Fruit fly (Drosophila melanogaster) whole organism, embryonic: ENCODE results near the gene ATPsynepsilonL.

Experiments used
- CG10209 ChIP-seq: fragments of 200-800 bp; sonication (Bioruptor generic); optimal IDR thresholded peaks from 3 replicates; lab custom pipeline; 2017; ENCODE audit warnings: missing biosample characterization, mild to moderate bottlenecking, missing genetic modification characterization, missing genetic modification reagents
- CG10959 ChIP-seq: fragments of 200-800 bp; sonication (Bioruptor generic); IDR thresholded peaks from 2 replicates; pipeline ENCODE4 v1.3.6; 2022; ENCODE audit warnings: missing biosample characterization, missing genetic modification characterization
- CG1233 ChIP-seq: fragments of 200-800 bp; sonication (Bioruptor generic); optimal IDR thresholded peaks from 4 replicates; lab custom pipeline; 2018; ENCODE audit warnings: missing biosample characterization, mild to moderate bottlenecking, missing genetic modification characterization
- CG13296 ChIP-seq: fragments of 200-800 bp; sonication (Bioruptor generic); optimal IDR thresholded peaks from 3 replicates; lab custom pipeline; 2018; ENCODE audit warnings: missing biosample characterization, mild to moderate bottlenecking, missing genetic modification characterization
- CG1602 ChIP-seq: fragments of 200-800 bp; sonication (Bioruptor generic); optimal IDR thresholded peaks from 3 replicates; lab custom pipeline; 2016; ENCODE audit warnings: missing biosample characterization, missing genetic modification characterization
- CG17359 ChIP-seq: fragments of 200-800 bp; sonication (Bioruptor generic); optimal IDR thresholded peaks from 3 replicates; lab custom pipeline; 2018; ENCODE audit warnings: missing biosample characterization, mild to moderate bottlenecking, missing genetic modification characterization, moderate library complexity
- CG17568 ChIP-seq: fragments of 200-800 bp; sonication (Bioruptor generic); optimal IDR thresholded peaks from 2 replicates; lab custom pipeline; 2018; ENCODE audit warnings: missing biosample characterization, mild to moderate bottlenecking, missing genetic modification characterization, moderate library complexity
- CG17612 ChIP-seq: fragments of 200-800 bp; sonication (Bioruptor generic); IDR thresholded peaks from 2 replicates; pipeline ENCODE4 v1.3.6; 2022; ENCODE audit warnings: missing biosample characterization, missing genetic modification characterization
- CG18599 ChIP-seq: fragments of 200-800 bp; sonication (Bioruptor generic); optimal IDR thresholded peaks from 3 replicates; lab custom pipeline; 2017; ENCODE audit warnings: missing biosample characterization, missing genetic modification characterization, mild to moderate bottlenecking, moderate library complexity, missing genetic modification reagents
- CG2116 ChIP-seq: fragments of 200-800 bp; sonication (Bioruptor generic); optimal IDR thresholded peaks from 3 replicates; lab custom pipeline; 2018; ENCODE audit warnings: missing biosample characterization, mild to moderate bottlenecking, missing genetic modification characterization
- CG2199 ChIP-seq: fragments of 200-800 bp; sonication (Bioruptor generic); IDR thresholded peaks from 3 replicates; pipeline ENCODE4 v1.3.6; 2022; ENCODE audit warnings: missing biosample characterization, missing genetic modification characterization
- CG2889 ChIP-seq: fragments of 200-800 bp; sonication (Bioruptor generic); IDR thresholded peaks from 3 replicates; pipeline ENCODE4 v1.3.6; 2022; ENCODE audit warnings: missing biosample characterization, missing genetic modification characterization
- CG30403 ChIP-seq: fragments of 200-800 bp; sonication (Bioruptor generic); optimal IDR thresholded peaks from 3 replicates; lab custom pipeline; 2016; ENCODE audit warnings: missing biosample characterization, missing genetic modification characterization
- CG32772 ChIP-seq: fragments of 200-800 bp; sonication (Bioruptor generic); IDR thresholded peaks from 2 replicates; pipeline ENCODE4 v1.3.6; 2022; ENCODE audit warnings: missing biosample characterization, missing genetic modification characterization
- CG3281 ChIP-seq: fragments of 200-800 bp; sonication (Bioruptor generic); optimal IDR thresholded peaks from 3 replicates; lab custom pipeline; 2017; ENCODE audit warnings: missing biosample characterization, mild to moderate bottlenecking, missing genetic modification characterization
- CG3838 ChIP-seq: fragments of 200-800 bp; sonication (Bioruptor generic); optimal IDR thresholded peaks from 3 replicates; lab custom pipeline; 2016; ENCODE audit warnings: missing biosample characterization, missing genetic modification characterization
- CG43689 ChIP-seq: fragments of 200-800 bp; sonication (Bioruptor generic); IDR thresholded peaks from 2 replicates; pipeline ENCODE4 v1.3.6; 2022; ENCODE audit warnings: missing biosample characterization, missing genetic modification characterization
- CG5180 ChIP-seq: fragments of 200-800 bp; sonication (Bioruptor generic); optimal IDR thresholded peaks from 3 replicates; lab custom pipeline; 2017; ENCODE audit warnings: missing biosample characterization, missing genetic modification characterization, mild to moderate bottlenecking, moderate library complexity, missing genetic modification reagents
- CG6765 ChIP-seq: fragments of 200-800 bp; sonication (Bioruptor generic); optimal IDR thresholded peaks from 3 replicates; lab custom pipeline; 2017; ENCODE audit warnings: missing biosample characterization, mild to moderate bottlenecking, missing genetic modification characterization
- CG8281 ChIP-seq: fragments of 200-800 bp; sonication (Bioruptor generic); optimal IDR thresholded peaks from 2 replicates; lab custom pipeline; 2018; ENCODE audit warnings: missing biosample characterization, mild to moderate bottlenecking, missing genetic modification characterization, moderate library complexity
- CTCF ChIP-seq: fragments of 200-800 bp; sonication (Bioruptor generic); optimal IDR thresholded peaks from 2 replicates; lab custom pipeline; 2017; ENCODE audit warnings: missing biosample characterization, mild to moderate bottlenecking, missing genetic modification characterization, moderate library complexity
- D ChIP-seq, 2 experiments: fragments of 200-800 bp in 1 of 2; fragments of >200 bp in 1 of 2; sonication (Bioruptor generic) in 1 of 2; optimal IDR thresholded peaks; 2 replicates in 1 of 2; 3 replicates in 1 of 2; lab custom pipeline; 2017; ENCODE audit warnings: mild to moderate bottlenecking in 1 of 2, missing biosample characterization in 1 of 2, missing genetic modification characterization in 1 of 2, missing genetic modification reagents in 1 of 2
- Dek ChIP-seq: fragments of 200-800 bp; sonication (Bioruptor generic); optimal IDR thresholded peaks from 3 replicates; lab custom pipeline; 2019; ENCODE audit warnings: missing biosample characterization, mild to moderate bottlenecking, missing genetic modification characterization, moderate library complexity
- E2f1 ChIP-seq: fragments of 200-800 bp; sonication (Bioruptor generic); IDR thresholded peaks from 2 replicates; pipeline ENCODE4 v1.3.6; 2022; ENCODE audit warnings: missing biosample characterization, missing genetic modification characterization
- Fer1 ChIP-seq: fragments of 200-800 bp; sonication (Bioruptor generic); optimal IDR thresholded peaks from 2 replicates; lab custom pipeline; 2017; ENCODE audit warnings: missing biosample characterization, mild to moderate bottlenecking, missing genetic modification characterization
- Gsc ChIP-seq: fragments of 200-800 bp; sonication (Bioruptor generic); IDR thresholded peaks from 2 replicates; pipeline ENCODE4 v1.3.6; 2022; ENCODE audit warnings: missing biosample characterization, missing genetic modification characterization
- Gug ChIP-seq: fragments of 200-800 bp; sonication (Bioruptor generic); IDR thresholded peaks from 4 replicates; pipeline ENCODE4 v1.3.6; 2022; ENCODE audit warnings: missing biosample characterization, missing genetic modification characterization
- Hmr ChIP-seq: fragments of 200-800 bp; sonication (Bioruptor generic); optimal IDR thresholded peaks from 3 replicates; lab custom pipeline; 2017; ENCODE audit warnings: mild to moderate bottlenecking, missing biosample characterization, missing genetic modification reagents, missing genetic modification characterization
- Hr3 ChIP-seq: fragments of 200-800 bp; sonication (Bioruptor generic); optimal IDR thresholded peaks from 3 replicates; lab custom pipeline; 2016; ENCODE audit warnings: missing biosample characterization, missing genetic modification characterization
- Hr51 ChIP-seq, 2 experiments: fragments of 200-800 bp; sonication (Bioruptor generic); optimal IDR thresholded peaks; 2 replicates in 1 of 2; 3 replicates in 1 of 2; lab custom pipeline; 2016 to 2018; ENCODE audit warnings: missing biosample characterization in 2 of 2, missing genetic modification characterization in 2 of 2, mild to moderate bottlenecking in 1 of 2, moderate library complexity in 1 of 2
- Med ChIP-seq: fragments of 200-800 bp; sonication (Bioruptor generic); peaks from one replicate; lab custom pipeline; 2016; ENCODE audit warnings: missing biosample characterization, missing genetic modification characterization, mild to moderate bottlenecking, inconsistent platforms, moderate library complexity
- Meics ChIP-seq: fragments of 200-800 bp; sonication (Bioruptor generic); optimal IDR thresholded peaks from 2 replicates; lab custom pipeline; 2017; ENCODE audit warnings: missing biosample characterization, mild to moderate bottlenecking, missing genetic modification characterization
- Pdp1 ChIP-seq, 2 experiments: fragments of 200-800 bp; sonication (Bioruptor generic); optimal IDR thresholded peaks; 3 replicates each; lab custom pipeline; 2016; ENCODE audit warnings: missing biosample characterization in 2 of 2, missing genetic modification characterization in 2 of 2, mild to moderate bottlenecking in 1 of 2, moderate library complexity in 1 of 2
- Side ChIP-seq: fragments of 200-800 bp; sonication (Bioruptor generic); optimal IDR thresholded peaks from 2 replicates; lab custom pipeline; 2016; ENCODE audit warnings: missing biosample characterization, missing genetic modification characterization
- Trl ChIP-seq, 3 experiments: fragments of >200 bp in 2 of 3; fragments of 200-800 bp in 1 of 3; sonication (Bioruptor generic) in 1 of 3; optimal IDR thresholded peaks; 2 replicates in 1 of 3; 3 replicates in 2 of 3; lab custom pipeline; 2016 to 2017; ENCODE audit warnings: missing biosample characterization in 1 of 3, missing genetic modification characterization in 1 of 3
- Usf ChIP-seq: fragments of 200-800 bp; sonication (Bioruptor generic); optimal IDR thresholded peaks from 2 replicates; lab custom pipeline; 2017; ENCODE audit warnings: missing genotype, missing biosample characterization, missing genetic modification characterization
- Xbp1 ChIP-seq: fragments of 200-800 bp; sonication (Bioruptor generic); optimal IDR thresholded peaks from 3 replicates; lab custom pipeline; 2016; ENCODE audit warnings: missing biosample characterization, mild to moderate bottlenecking, missing genetic modification characterization
- ash1 ChIP-seq: fragments of 200-800 bp; sonication (Bioruptor generic); optimal IDR thresholded peaks from 2 replicates; lab custom pipeline; 2018; ENCODE audit warnings: missing biosample characterization, mild to moderate bottlenecking, missing genetic modification characterization
- dpn ChIP-seq, 2 experiments: fragments of 200-800 bp; sonication (Bioruptor generic); optimal IDR thresholded peaks; 3 replicates each; lab custom pipeline; 2016; ENCODE audit warnings: missing biosample characterization in 2 of 2, missing genetic modification characterization in 2 of 2
- ewg ChIP-seq: fragments of 200-800 bp; sonication (Bioruptor generic); optimal IDR thresholded peaks from 3 replicates; lab custom pipeline; 2017; ENCODE audit warnings: mild to moderate bottlenecking, missing biosample characterization, missing genetic modification reagents, missing genetic modification characterization
- gt ChIP-seq: fragments of 200-800 bp; sonication (Bioruptor generic); IDR thresholded peaks from 2 replicates; pipeline ENCODE4 v1.3.6; 2022; ENCODE audit warnings: missing biosample characterization, missing genetic modification characterization
- h ChIP-seq: fragments of >200 bp; optimal IDR thresholded peaks from 2 replicates; lab custom pipeline; 2017
- mam ChIP-seq: fragments of 200-800 bp; sonication (Bioruptor generic); optimal IDR thresholded peaks from 3 replicates; lab custom pipeline; 2016; ENCODE audit warnings: missing biosample characterization, missing genetic modification characterization
- nerfin-1 ChIP-seq: fragments of 200-800 bp; sonication (Bioruptor generic); optimal IDR thresholded peaks from 3 replicates; lab custom pipeline; 2019; ENCODE audit warnings: missing biosample characterization, mild to moderate bottlenecking, missing genetic modification characterization, moderate library complexity
- prd ChIP-seq, 3 experiments: fragments of >200 bp in 2 of 3; fragments of 200-800 bp in 1 of 3; sonication (Bioruptor generic) in 1 of 3; optimal IDR thresholded peaks in 2 of 3; IDR thresholded peaks in 1 of 3; 2 replicates in 2 of 3; 3 replicates in 1 of 3; pipeline versions ENCODE4 v1.3.6 to Lab custom; 2017 to 2022; ENCODE audit warnings: missing biosample characterization in 1 of 3, missing genetic modification characterization in 1 of 3
- slou ChIP-seq: fragments of 200-800 bp; sonication (Bioruptor generic); optimal IDR thresholded peaks from 3 replicates; lab custom pipeline; 2016; ENCODE audit warnings: missing biosample characterization, missing genetic modification characterization
- ssp ChIP-seq: fragments of 200-800 bp; sonication (Bioruptor generic); IDR thresholded peaks from 2 replicates; pipeline ENCODE4 v1.3.6; 2022; ENCODE audit warnings: missing biosample characterization, missing genetic modification characterization
- ttk ChIP-seq: fragments of 200-800 bp; sonication (Bioruptor generic); IDR thresholded peaks from 2 replicates; pipeline ENCODE4 v2.1.2; 2022; ENCODE audit warnings: missing biosample characterization, missing genetic modification characterization
- z ChIP-seq: fragments of 200-800 bp; sonication (Bioruptor generic); IDR thresholded peaks from 3 replicates; pipeline ENCODE4 v1.3.6; 2022; ENCODE audit warnings: missing biosample characterization, missing genetic modification characterization
- zfh1 ChIP-seq: fragments of 200-800 bp; sonication (Bioruptor generic); IDR thresholded peaks from 3 replicates; pipeline ENCODE4 v1.3.6; 2022; ENCODE audit warnings: missing biosample characterization, missing genetic modification characterization

ATPsynepsilonL gene

DNA sequence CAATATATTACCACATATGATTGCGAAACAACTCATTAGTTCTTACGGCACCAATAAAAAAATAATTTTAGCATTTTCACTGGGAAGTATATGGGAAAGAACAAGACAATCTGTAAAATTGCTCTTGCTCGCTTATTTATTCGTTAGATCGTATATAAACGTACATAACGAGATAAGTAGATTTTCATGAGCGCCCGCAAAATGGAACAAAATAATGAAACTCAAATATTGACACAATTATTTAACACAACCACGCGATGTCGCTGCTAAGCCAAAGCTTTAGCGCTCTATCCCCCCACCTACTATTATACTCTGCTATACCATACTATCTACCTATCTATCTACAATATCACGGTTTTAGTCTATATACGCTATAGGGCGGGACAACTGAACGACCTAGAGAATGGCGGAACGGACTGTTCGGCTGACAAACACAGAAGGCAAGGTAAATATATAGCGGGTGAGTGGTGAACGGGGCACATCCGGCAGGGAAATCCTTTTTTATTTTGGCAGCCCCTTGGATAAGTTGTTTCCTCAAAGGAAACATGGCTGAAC, 9.5 kb downstream of the ATPsynepsilonL start (continued):
- TF ChIP-seq zfh1 (GFP tag; lab: Robert Waterston, UW) (no peak), D (optimal IDR thresholded peaks at IDR 0.05; lab: Kevin White, UChicago) (no peak), D (GFP tag; optimal IDR thresholded peaks at IDR 0.05; lab: Kevin White, UChicago) (no peak), CG43689 (GFP tag; lab: Robert Waterston, UW) (no peak), CG30403 (GFP tag; lab: Kevin White, UChicago) (no peak), h (lab: Kevin White, UChicago) (no peak), CG17359 (no peak), Hmr (GFP tag; lab: Kevin White, UChicago) (peak; percentile 30), Gug (GFP tag; lab: Robert Waterston, UW) (no peak), ssp (no peak), Med (peak; percentile 58), CG2116 (no peak), CG17612 (GFP tag; lab: Robert Waterston, UW) (no peak), CG10209 (no peak), ash1 (no peak), Hr3 (no peak), Trl (optimal IDR thresholded peaks at IDR 0.05; lab: Kevin White, UChicago) (no peak), Trl (GFP tag; optimal IDR thresholded peaks at IDR 0.05; lab: Kevin White, UChicago) (no peak), Meics (GFP tag; lab: Kevin White, UChicago) (peak; percentile 39), prd (optimal IDR thresholded peaks at IDR 0.05; lab: Kevin White, UChicago) (no peak), prd (GFP tag; IDR thresholded peaks at IDR 0.05; lab: Robert Waterston, UW) (no peak), CG3838 (GFP tag; lab: Kevin White, UChicago) (no peak), CG17568 (GFP tag; lab: Kevin White, UChicago) (peak; percentile 24), CG6765 (GFP tag; lab: Kevin White, UChicago) (peak; percentile 49), CG18599 (GFP tag; lab: Kevin White, UChicago) (peak; percentile 40), ewg (GFP tag; lab: Kevin White, UChicago) (no peak), CG2199 (GFP tag; lab: Robert Waterston, UW) (0 out of 3 replicates have a peak, but pooled peaks have one; percentile 8), E2f1 (GFP tag; lab: Robert Waterston, UW) (no peak), gt (no peak), Usf (GFP tag; lab: Kevin White, UChicago) (no peak), CG5180 (GFP tag; lab: Kevin White, UChicago) (no peak), Gsc (no peak), Dek (no peak), ttk (no peak), CG13296 (GFP tag; lab: Kevin White, UChicago) (peak; percentile 72), Xbp1 (GFP tag; lab: Kevin White, UChicago) (no peak), Side (GFP tag; lab: Kevin White, UChicago) (no peak), CG1233 (GFP tag; lab: Kevin White, UChicago) (no peak), CG32772 (GFP tag; lab: Robert Waterston, UW) (no peak), slou (GFP tag; lab: Kevin White, UChicago) (no peak), Hr51 (GFP tag; optimal IDR thresholded peaks at IDR 0.05; lab: Kevin White, UChicago) (no peak), CG1602 (GFP tag; lab: Kevin White, UChicago) (no peak), CG3281 (peak; percentile 1), mam (GFP tag; lab: Kevin White, UChicago) (no peak), CG8281 (tag; lab: Kevin White, UChicago) (no peak), CG10959 (no peak), nerfin-1 (tag; lab: Kevin White, UChicago) (no peak), CTCF (no peak), dpn (GFP tag; optimal IDR thresholded peaks at IDR 0.05; lab: Kevin White, UChicago) (no peak), Pdp1 (GFP tag; optimal IDR thresholded peaks at IDR 0.05; lab: Kevin White, UChicago) (peak in 1 of 2 experiments; percentile 87), CG2889 (GFP tag; lab: Robert Waterston, UW) (no peak), z (GFP tag; lab: Robert Waterston, UW) (no peak), Fer1 (peak; percentile 49)
